Worm (Caenorhabditis elegans) whole organism, late embryonic: ENCODE results near the gene Y53G8AR.6.

Experiments used
- C08G9.2 ChIP-seq: sonication (generic microtip); optimal IDR thresholded peaks from 2 replicates; lab custom pipeline; 2016; ENCODE audit warnings: mild to moderate bottlenecking, missing genetic modification characterization, moderate library complexity, missing compliant biosample characterization
- K09A11.1 ChIP-seq: sonication (generic microtip); optimal IDR thresholded peaks from 2 replicates; lab custom pipeline; 2017; ENCODE audit warnings: antibody characterized with exemption, mild to moderate bottlenecking, missing genetic modification characterization, missing compliant biosample characterization; ENCODE audit not compliant: insufficient read depth
- T23F11.4 ChIP-seq: fragments of 200-800 bp; sonication (Bioruptor generic); optimal IDR thresholded peaks from 2 replicates; lab custom pipeline; 2018; ENCODE audit warnings: mild to moderate bottlenecking, missing genetic modification characterization, missing compliant biosample characterization
- ahr-1 ChIP-seq: sonication (generic microtip); optimal IDR thresholded peaks from 2 replicates; lab custom pipeline; 2016; ENCODE audit warnings: missing genetic modification characterization, missing compliant biosample characterization
- ama-1 ChIP-seq: fragments of 150-350 bp; optimal IDR thresholded peaks from 2 replicates; lab custom pipeline; 2014
- ceh-19 ChIP-seq: fragments of 200-800 bp; sonication (Bioruptor generic); optimal IDR thresholded peaks from 2 replicates; lab custom pipeline; 2018; ENCODE audit warnings: mild to moderate bottlenecking, missing genetic modification characterization, missing compliant biosample characterization
- ceh-22 ChIP-seq: sonication (generic microtip); optimal IDR thresholded peaks from 2 replicates; lab custom pipeline; 2017; ENCODE audit warnings: missing biosample characterization, missing genetic modification characterization
- ceh-24 ChIP-seq: sonication (generic microtip); optimal IDR thresholded peaks from 2 replicates; lab custom pipeline; 2016; ENCODE audit warnings: mild to moderate bottlenecking, missing genetic modification characterization, missing compliant biosample characterization
- ceh-30 ChIP-seq: fragments of 150-350 bp; optimal IDR thresholded peaks from 2 replicates; lab custom pipeline; 2014; ENCODE audit warnings: missing biosample characterization, missing genetic modification characterization
- ceh-31 ChIP-seq: sonication (generic microtip); optimal IDR thresholded peaks from 2 replicates; lab custom pipeline; 2016; ENCODE audit warnings: missing genetic modification characterization, missing compliant biosample characterization
- ceh-34 ChIP-seq: sonication (generic microtip); optimal IDR thresholded peaks from 2 replicates; lab custom pipeline; 2016; ENCODE audit warnings: mild to moderate bottlenecking, missing genetic modification characterization, missing compliant biosample characterization
- ceh-45 ChIP-seq: fragments of 200-800 bp; sonication (Bioruptor generic); IDR thresholded peaks from 2 replicates; pipeline ENCODE4 v1.3.6; 2022; ENCODE audit warnings: missing genetic modification reagents, missing genetic modification characterization, missing compliant biosample characterization
- ceh-48 ChIP-seq: sonication (generic microtip); optimal IDR thresholded peaks from 2 replicates; lab custom pipeline; 2016; ENCODE audit warnings: missing genetic modification characterization, inconsistent platforms, missing compliant biosample characterization
- ceh-6 ChIP-seq: fragments of 200-800 bp; sonication (Bioruptor generic); optimal IDR thresholded peaks from 2 replicates; lab custom pipeline; 2018; ENCODE audit warnings: mild to moderate bottlenecking, missing genetic modification characterization, missing compliant biosample characterization
- dmd-4 ChIP-seq: sonication (generic microtip); optimal IDR thresholded peaks from 2 replicates; lab custom pipeline; 2016; ENCODE audit warnings: borderline replicate concordance, missing genetic modification characterization, missing compliant biosample characterization
- elt-2 ChIP-seq: sonication (generic microtip); optimal IDR thresholded peaks from 2 replicates; lab custom pipeline; 2016; ENCODE audit warnings: missing genetic modification reagents, missing genetic modification characterization, missing compliant biosample characterization
- elt-4 ChIP-seq: sonication (generic microtip); optimal IDR thresholded peaks from 2 replicates; lab custom pipeline; 2016; ENCODE audit warnings: missing genetic modification characterization, missing compliant biosample characterization
- ets-4 ChIP-seq: sonication (generic microtip); optimal IDR thresholded peaks from 2 replicates; lab custom pipeline; 2016; ENCODE audit warnings: missing genetic modification characterization, missing compliant biosample characterization
- fax-1 ChIP-seq: sonication (generic microtip); optimal IDR thresholded peaks from 2 replicates; lab custom pipeline; 2016; ENCODE audit warnings: missing genotype, missing genetic modification characterization, missing compliant biosample characterization
- fkh-6 ChIP-seq: sonication (generic microtip); optimal IDR thresholded peaks from 2 replicates; lab custom pipeline; 2016; ENCODE audit warnings: missing genetic modification characterization, missing compliant biosample characterization
- hlh-13 ChIP-seq: fragments of 200-800 bp; sonication (Bioruptor generic); optimal IDR thresholded peaks from 2 replicates; lab custom pipeline; 2018; ENCODE audit warnings: mild to moderate bottlenecking, missing genetic modification characterization, missing compliant biosample characterization
- hlh-8 ChIP-seq: sonication (generic microtip); optimal IDR thresholded peaks from 2 replicates; lab custom pipeline; 2016; ENCODE audit warnings: missing genotype, missing genetic modification characterization, missing compliant biosample characterization
- madf-2 ChIP-seq: sonication (generic microtip); optimal IDR thresholded peaks from 2 replicates; lab custom pipeline; 2017; ENCODE audit warnings: missing genetic modification characterization, missing compliant biosample characterization
- mec-3 ChIP-seq: sonication (generic microtip); optimal IDR thresholded peaks from 2 replicates; lab custom pipeline; 2016; ENCODE audit warnings: borderline replicate concordance, missing genetic modification characterization, missing compliant biosample characterization
- nfya-1 ChIP-seq: sonication (generic microtip); optimal IDR thresholded peaks from 2 replicates; lab custom pipeline; 2017; ENCODE audit warnings: missing genetic modification characterization, mild to moderate bottlenecking, missing compliant biosample characterization, antibody characterized with exemption, moderate library complexity
- nhr-11 ChIP-seq: fragments of 150-350 bp; optimal IDR thresholded peaks from 2 replicates; lab custom pipeline; 2014; ENCODE audit warnings: missing biosample characterization, missing genetic modification characterization
- nhr-232 ChIP-seq: sonication (generic microtip); optimal IDR thresholded peaks from 2 replicates; lab custom pipeline; 2016; ENCODE audit warnings: missing genetic modification characterization, missing compliant biosample characterization
- npax-4 ChIP-seq: sonication (generic microtip); optimal IDR thresholded peaks from 2 replicates; lab custom pipeline; 2016; ENCODE audit warnings: missing genetic modification characterization, missing compliant biosample characterization
- odd-2 ChIP-seq: sonication (generic microtip); optimal IDR thresholded peaks from 2 replicates; lab custom pipeline; 2017; ENCODE audit warnings: antibody characterized with exemption, mild to moderate bottlenecking, missing genetic modification characterization, missing compliant biosample characterization
- pat-9 ChIP-seq: fragments of 200-800 bp; sonication (Bioruptor generic); optimal IDR thresholded peaks from 2 replicates; lab custom pipeline; 2018; ENCODE audit warnings: mild to moderate bottlenecking, missing genetic modification characterization, moderate library complexity, missing compliant biosample characterization
- pax-1 ChIP-seq: fragments of 150-350 bp; optimal IDR thresholded peaks from 2 replicates; lab custom pipeline; 2014; ENCODE audit warnings: missing biosample characterization, missing genetic modification characterization
- pha-2 ChIP-seq: sonication (generic microtip); optimal IDR thresholded peaks from 2 replicates; lab custom pipeline; 2017; ENCODE audit warnings: mild to moderate bottlenecking, missing genetic modification characterization, missing compliant biosample characterization
- pha-4 ChIP-seq: fragments of 150-350 bp; optimal IDR thresholded peaks from 2 replicates; lab custom pipeline; 2018; ENCODE audit warnings: missing biosample characterization, missing genetic modification reagents, missing genetic modification characterization
- pqm-1 ChIP-seq: sonication (generic microtip); optimal IDR thresholded peaks from 2 replicates; lab custom pipeline; 2016; ENCODE audit warnings: missing genetic modification characterization, missing compliant biosample characterization
- pros-1 ChIP-seq: fragments of 150-350 bp; optimal IDR thresholded peaks from 2 replicates; lab custom pipeline; 2014; ENCODE audit warnings: missing biosample characterization, missing genetic modification reagents, missing genetic modification characterization
- ref-2 ChIP-seq: sonication (generic microtip); optimal IDR thresholded peaks from 2 replicates; lab custom pipeline; 2016; ENCODE audit warnings: missing genetic modification characterization, missing compliant biosample characterization
- rnt-1 ChIP-seq: sonication (generic microtip); optimal IDR thresholded peaks from 2 replicates; lab custom pipeline; 2016; ENCODE audit warnings: missing genetic modification characterization, missing compliant biosample characterization
- sdc-2 ChIP-seq: sonication (generic microtip); optimal IDR thresholded peaks from 2 replicates; lab custom pipeline; 2016; ENCODE audit warnings: missing genotype, missing genetic modification characterization, missing compliant biosample characterization
- sox-2 ChIP-seq: fragments of 200-800 bp; sonication (Bioruptor generic); IDR thresholded peaks from 2 replicates; pipeline ENCODE4 v1.3.6; 2022; ENCODE audit warnings: missing genetic modification reagents, missing genetic modification characterization, missing compliant biosample characterization
- sox-4 ChIP-seq: sonication (generic microtip); optimal IDR thresholded peaks from 2 replicates; lab custom pipeline; 2017; ENCODE audit warnings: mild to moderate bottlenecking, missing genetic modification characterization, inconsistent platforms, missing compliant biosample characterization
- syd-9 ChIP-seq: sonication (generic microtip); optimal IDR thresholded peaks from 2 replicates; lab custom pipeline; 2016; ENCODE audit warnings: mild to moderate bottlenecking, missing genetic modification characterization, moderate library complexity, missing compliant biosample characterization
- tbx-2 ChIP-seq: sonication (generic microtip); optimal IDR thresholded peaks from 2 replicates; lab custom pipeline; 2016; ENCODE audit warnings: missing genetic modification characterization, missing compliant biosample characterization
- tbx-7 ChIP-seq: sonication (generic microtip); optimal IDR thresholded peaks from 2 replicates; lab custom pipeline; 2016; ENCODE audit warnings: missing genotype, missing genetic modification characterization, missing compliant biosample characterization
- ttx-3 ChIP-seq: sonication (generic microtip); optimal IDR thresholded peaks from 2 replicates; lab custom pipeline; 2016; ENCODE audit warnings: missing genetic modification reagents, missing genetic modification characterization, missing compliant biosample characterization
- unc-3 ChIP-seq, 2 experiments: fragments of 200-800 bp in 1 of 2; sonication (Bioruptor generic) in 1 of 2; sonication (generic microtip) in 1 of 2; conservative IDR thresholded peaks in 1 of 2; optimal IDR thresholded peaks in 1 of 2; 2 replicates each; pipeline versions ENCODE4 v1.3.6 to Lab custom; 2016 to 2022; ENCODE audit warnings: missing compliant biosample characterization in 2 of 2, missing genetic modification characterization in 2 of 2, missing genetic modification reagents in 1 of 2
- unc-42 ChIP-seq: sonication (generic microtip); optimal IDR thresholded peaks from 2 replicates; lab custom pipeline; 2016; ENCODE audit warnings: missing genotype, missing genetic modification characterization, missing compliant biosample characterization
- unc-55 ChIP-seq: sonication (generic microtip); optimal IDR thresholded peaks from 2 replicates; lab custom pipeline; 2017; ENCODE audit warnings: missing biosample characterization, missing genetic modification reagents, missing genetic modification characterization
- zip-5 ChIP-seq: sonication (generic microtip); optimal IDR thresholded peaks from 2 replicates; lab custom pipeline; 2016; ENCODE audit warnings: missing genetic modification characterization, missing compliant biosample characterization
- ztf-16 ChIP-seq: sonication (generic microtip); optimal IDR thresholded peaks from 2 replicates; lab custom pipeline; 2017; ENCODE audit warnings: missing genetic modification characterization, missing compliant biosample characterization

The Y53G8AR.6 gene

ce11 chrIII:3271682-3272081 is 22.9 kb upstream of the Y53G8AR.6 start (continued):
- TF ChIP-seq ceh-19 (GFP tag; lab: Kevin White, UChicago) (no peak), sox-4 (tag; lab: Kevin White, UChicago) (no peak), ttx-3 (tag; lab: Kevin White, UChicago) (no peak), fkh-6 (no peak), pat-9 (tag; lab: Kevin White, UChicago) (no peak), nhr-11 (no peak), syd-9 (peak; percentile 25), npax-4 (tag; lab: Kevin White, UChicago) (no peak), K09A11.1 (tag; lab: Kevin White, UChicago) (no peak), ref-2 (tag; lab: Kevin White, UChicago) (peak; percentile 66), hlh-8 (peak; percentile 4), pax-1 (tag; lab: Kevin White, UChicago) (no peak), ets-4 (tag; lab: Kevin White, UChicago) (no peak), elt-2 (tag; lab: Kevin White, UChicago) (peak; percentile 14), ceh-31 (tag; lab: Kevin White, UChicago) (peak; percentile 73), ztf-16 (tag; lab: Kevin White, UChicago) (peak; percentile 46), pha-4 (tag; lab: Kevin White, UChicago) (no peak), unc-55 (GFP tag; lab: Kevin White, UChicago) (peak; percentile 79), sdc-2 (tag; lab: Kevin White, UChicago) (peak; percentile 33), ceh-34 (tag; lab: Kevin White, UChicago) (peak; percentile 64), T23F11.4 (GFP tag; lab: Kevin White, UChicago) (no peak)

DNA sequence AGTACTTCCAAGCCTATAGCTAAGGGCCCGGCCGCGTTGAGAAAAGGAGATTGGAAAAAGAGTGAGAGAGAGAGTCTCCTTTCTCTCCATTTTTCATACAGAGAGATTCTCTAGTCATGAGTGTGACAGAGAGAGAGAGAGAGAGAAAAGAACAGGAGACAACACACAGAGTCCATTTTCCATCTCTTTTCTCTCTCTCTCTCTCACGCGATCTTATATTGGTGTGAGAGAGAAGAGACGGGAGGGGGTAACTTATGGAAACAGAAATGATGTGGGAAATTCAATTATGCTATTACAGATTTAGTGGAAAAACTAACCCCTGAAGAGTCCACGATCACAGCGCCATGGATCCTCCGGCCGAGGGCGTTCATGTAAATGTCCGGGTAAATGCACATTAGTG is 21.4 kb upstream of the Y53G8AR.6 start:
- TF ChIP-seq unc-55 (GFP tag; lab: Kevin White, UChicago) (peak; percentile 53), odd-2 (no peak), ceh-30 (tag; lab: Kevin White, UChicago) (no peak), ref-2 (tag; lab: Kevin White, UChicago) (no peak), pqm-1 (tag; lab: Kevin White, UChicago) (no peak), tbx-2 (tag; lab: Kevin White, UChicago) (peak; percentile 35), ceh-48 (tag; lab: Kevin White, UChicago) (no peak), hlh-13 (GFP tag; lab: Kevin White, UChicago) (no peak), ceh-45 (GFP tag; lab: Robert Waterston, UW) (no peak), fkh-6 (no peak), ceh-6 (GFP tag; lab: Kevin White, UChicago) (no peak), mec-3 (tag; lab: Kevin White, UChicago) (no peak), elt-4 (tag; lab: Kevin White, UChicago) (no peak), ahr-1 (tag; lab: Kevin White, UChicago) (no peak), unc-42 (tag; lab: Kevin White, UChicago) (peak; percentile 82), nhr-232 (tag; lab: Kevin White, UChicago) (no peak), fax-1 (tag; lab: Kevin White, UChicago) (no peak), pros-1 (tag; lab: Kevin White, UChicago) (peak; percentile 25), sox-2 (no peak), unc-3 (GFP tag; conservative IDR thresholded peaks at IDR 0.05; lab: Robert Waterston, UW) (no peak), unc-3 (tag; optimal IDR thresholded peaks at IDR 0.05; lab: Kevin White, UChicago) (no peak), syd-9 (no peak), ceh-19 (GFP tag; lab: Kevin White, UChicago) (no peak), dmd-4 (tag; lab: Kevin White, UChicago) (no peak), pha-2 (tag; lab: Kevin White, UChicago) (no peak), nfya-1 (tag; lab: Kevin White, UChicago) (peak; percentile 73), rnt-1 (tag; lab: Kevin White, UChicago) (peak; percentile 28), ceh-34 (tag; lab: Kevin White, UChicago) (peak; percentile 10), pax-1 (tag; lab: Kevin White, UChicago) (no peak), ceh-24 (tag; lab: Kevin White, UChicago) (no peak), zip-5 (no peak), ceh-22 (tag; lab: Kevin White, UChicago) (no peak), hlh-8 (no peak), ama-1 (no peak), tbx-7 (no peak), ttx-3 (tag; lab: Kevin White, UChicago) (no peak), nhr-11 (no peak), ceh-31 (tag; lab: Kevin White, UChicago) (peak; percentile 57), ets-4 (tag; lab: Kevin White, UChicago) (no peak), C08G9.2 (tag; lab: Kevin White, UChicago) (no peak), pat-9 (tag; lab: Kevin White, UChicago) (no peak), K09A11.1 (tag; lab: Kevin White, UChicago) (no peak), sdc-2 (tag; lab: Kevin White, UChicago) (no peak), madf-2 (tag; lab: Kevin White, UChicago) (no peak)
